Worm (Caenorhabditis elegans) whole organism, L2 larva: Measurements from ENCODE around the gene AH9.1.

Experiments used
- C34F6.9 ChIP-seq: fragments of 150-350 bp; optimal IDR thresholded peaks from 2 replicates; lab custom pipeline; 2014; ENCODE audit warnings: missing biosample characterization, missing genetic modification characterization
- F13H6.1 ChIP-seq: sonication (generic microtip); optimal IDR thresholded peaks from 2 replicates; lab custom pipeline; 2016; ENCODE audit warnings: missing genetic modification characterization, missing compliant biosample characterization
- R02D3.7 ChIP-seq: fragments of 150-350 bp; optimal IDR thresholded peaks from 2 replicates; lab custom pipeline; 2014; ENCODE audit warnings: missing biosample characterization, missing genetic modification characterization
- Y55F3AM.14 ChIP-seq: fragments of 200-800 bp; sonication (Bioruptor generic); optimal IDR thresholded peaks from 2 replicates; lab custom pipeline; 2018; ENCODE audit warnings: mild to moderate bottlenecking, missing genetic modification characterization, missing compliant biosample characterization
- ZK546.5 ChIP-seq: sonication (generic microtip); optimal IDR thresholded peaks from 2 replicates; lab custom pipeline; 2017; ENCODE audit warnings: missing biosample characterization, missing genetic modification characterization
- alr-1 ChIP-seq: fragments of 150-350 bp; optimal IDR thresholded peaks from 2 replicates; lab custom pipeline; 2014; ENCODE audit warnings: missing biosample characterization, missing genetic modification characterization
- blmp-1 ChIP-seq: sonication (generic microtip); optimal IDR thresholded peaks from 2 replicates; lab custom pipeline; 2017; ENCODE audit warnings: missing genetic modification characterization, mild to moderate bottlenecking, missing compliant biosample characterization, antibody characterized with exemption, moderate library complexity; ENCODE audit not compliant: insufficient read depth
- ceh-16 ChIP-seq: fragments of 150-350 bp; optimal IDR thresholded peaks from 2 replicates; lab custom pipeline; 2014; ENCODE audit warnings: missing biosample characterization, missing genetic modification characterization
- crh-2 ChIP-seq: sonication (generic microtip); optimal IDR thresholded peaks from 2 replicates; lab custom pipeline; 2017; ENCODE audit warnings: missing biosample characterization, missing genetic modification characterization
- dmd-4 ChIP-seq: sonication (generic microtip); optimal IDR thresholded peaks from 2 replicates; lab custom pipeline; 2017; ENCODE audit warnings: missing biosample characterization, missing genetic modification characterization
- elt-3 ChIP-seq: sonication (generic microtip); optimal IDR thresholded peaks from 2 replicates; lab custom pipeline; 2017; ENCODE audit warnings: missing biosample characterization, missing genetic modification characterization
- fos-1 ChIP-seq: fragments of 150-350 bp; optimal IDR thresholded peaks from 2 replicates; lab custom pipeline; 2014; ENCODE audit warnings: missing biosample characterization, missing genetic modification characterization
- gmeb-1 ChIP-seq: fragments of 150-350 bp; optimal IDR thresholded peaks from 2 replicates; lab custom pipeline; 2014; ENCODE audit warnings: missing biosample characterization, missing genetic modification characterization
- lin-13 ChIP-seq: fragments of 150-350 bp; optimal IDR thresholded peaks from 2 replicates; lab custom pipeline; 2014; ENCODE audit warnings: missing biosample characterization, missing genetic modification reagents, missing genetic modification characterization
- lin-39 ChIP-seq: fragments of 150-350 bp; optimal IDR thresholded peaks from 2 replicates; lab custom pipeline; 2014; ENCODE audit warnings: missing biosample characterization, missing genetic modification reagents, missing genetic modification characterization
- lsy-2 ChIP-seq, 2 experiments: fragments of 150-350 bp in 1 of 2; sonication (generic microtip) in 1 of 2; optimal IDR thresholded peaks; 2 replicates each; lab custom pipeline; 2014 to 2017; ENCODE audit warnings: missing biosample characterization in 2 of 2, missing genetic modification characterization in 2 of 2
- mdl-1 ChIP-seq, 2 experiments: fragments of 150-350 bp in 1 of 2; sonication (generic microtip) in 1 of 2; optimal IDR thresholded peaks; 2 replicates each; lab custom pipeline; 2017; ENCODE audit warnings: missing biosample characterization in 2 of 2, missing genetic modification characterization in 2 of 2
- nhr-11 ChIP-seq: fragments of 150-350 bp; optimal IDR thresholded peaks from 2 replicates; lab custom pipeline; 2014; ENCODE audit warnings: missing biosample characterization, missing genetic modification characterization
- nhr-12 ChIP-seq: fragments of 150-350 bp; optimal IDR thresholded peaks from 2 replicates; lab custom pipeline; 2014; ENCODE audit warnings: missing biosample characterization, missing genetic modification characterization
- nhr-129 ChIP-seq: fragments of 150-350 bp; optimal IDR thresholded peaks from 2 replicates; lab custom pipeline; 2014; ENCODE audit warnings: missing biosample characterization, missing genetic modification characterization
- nhr-237 ChIP-seq: fragments of 150-350 bp; optimal IDR thresholded peaks from 2 replicates; lab custom pipeline; 2014; ENCODE audit warnings: missing biosample characterization, missing genetic modification characterization
- nhr-25 ChIP-seq: fragments of 150-350 bp; sonication (generic microtip); optimal IDR thresholded peaks from 3 replicates; lab custom pipeline; 2014; ENCODE audit warnings: missing biosample characterization, missing genetic modification characterization
- peb-1 ChIP-seq: fragments of 150-350 bp; optimal IDR thresholded peaks from 2 replicates; lab custom pipeline; 2014; ENCODE audit warnings: missing biosample characterization, missing genetic modification characterization
- skn-1 ChIP-seq: sonication (generic microtip); optimal IDR thresholded peaks from 2 replicates; lab custom pipeline; 2017; ENCODE audit warnings: missing biosample characterization, missing genetic modification characterization
- sma-3 ChIP-seq: sonication (generic microtip); optimal IDR thresholded peaks from 2 replicates; lab custom pipeline; 2016; ENCODE audit warnings: missing genetic modification reagents, missing genetic modification characterization, missing compliant biosample characterization
- sma-9 ChIP-seq, 2 experiments: fragments of 150-350 bp in 1 of 2; sonication (generic microtip) in 1 of 2; optimal IDR thresholded peaks; 2 replicates each; lab custom pipeline; 2014 to 2016; ENCODE audit warnings: missing genetic modification characterization in 2 of 2, mild to moderate bottlenecking in 1 of 2, missing biosample characterization in 1 of 2, missing compliant biosample characterization in 1 of 2, missing genetic modification reagents in 1 of 2, moderate library complexity in 1 of 2
- snpc-4 ChIP-seq: fragments of 150-350 bp; optimal IDR thresholded peaks from 2 replicates; lab custom pipeline; 2014; ENCODE audit warnings: missing biosample characterization, missing genetic modification characterization
- unc-39 ChIP-seq: fragments of 150-350 bp; optimal IDR thresholded peaks from 2 replicates; lab custom pipeline; 2014; ENCODE audit warnings: missing biosample characterization, missing genetic modification characterization
- unc-55 ChIP-seq: fragments of 150-350 bp; sonication (generic microtip); optimal IDR thresholded peaks from 3 replicates; lab custom pipeline; 2014; ENCODE audit warnings: missing biosample characterization, missing genetic modification reagents, missing genetic modification characterization
- ztf-1 ChIP-seq: fragments of 200-800 bp; sonication (Bioruptor generic); conservative IDR thresholded peaks from 2 replicates; pipeline ENCODE4 v1.3.6; 2022; ENCODE audit warnings: missing genetic modification characterization, missing compliant biosample characterization
- ztf-11 ChIP-seq: sonication (generic microtip); optimal IDR thresholded peaks from 2 replicates; lab custom pipeline; 2017; ENCODE audit warnings: missing biosample characterization, missing genetic modification characterization

Gene AH9.1

DNA sequence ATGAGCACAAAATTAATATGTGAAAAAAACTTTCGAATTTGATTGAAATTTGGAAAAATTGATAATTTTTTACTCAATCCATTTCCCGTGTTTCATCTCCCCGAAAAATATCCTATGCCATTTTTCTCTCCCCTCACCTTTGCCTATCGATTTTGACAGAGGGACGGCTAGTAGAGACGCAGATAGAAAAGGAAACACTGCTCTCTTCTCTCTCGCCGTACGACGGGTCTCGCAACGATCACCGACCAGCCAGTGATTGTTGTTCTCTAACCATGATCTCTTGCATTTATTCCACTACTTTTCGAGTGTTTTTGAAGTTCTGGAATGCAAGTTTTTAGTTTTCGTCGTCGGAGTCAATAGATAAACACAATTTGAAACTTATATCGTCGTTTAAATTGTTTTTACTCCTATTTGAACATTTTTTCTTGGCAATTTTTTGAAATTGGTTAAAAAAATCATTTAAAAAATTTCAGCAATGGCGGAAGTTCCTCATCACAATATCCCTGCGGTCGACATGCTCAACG lies 9.3 kb downstream of the AH9.1 start, which contains the start of gene vha-15 (continued):
- TF ChIP-seq mdl-1 (tag; optimal IDR thresholded peaks at IDR 0.05; lab: Kevin White, UChicago) (peak in 1 of 2 experiments; percentile 27), alr-1 (tag; lab: Kevin White, UChicago) (no peak), ztf-1 (GFP tag; lab: Robert Waterston, UW) (no peak), Y55F3AM.14 (GFP tag; lab: Kevin White, UChicago) (no peak)

ce11 chrX:2233929-2234328 lies 12.9 kb downstream of the AH9.1 start, which contains the start of gene T14F9.2:
T14F9.2 (plus strand) TSS chrX:2234324.
- TF ChIP-seq fos-1 (tag; lab: Kevin White, UChicago) (peak; percentile 10), nhr-12 (tag; lab: Kevin White, UChicago) (no peak), nhr-129 (peak; percentile 52), sma-3 (no peak), ZK546.5 (no peak), sma-9 (GFP tag; optimal IDR thresholded peaks at IDR 0.05; lab: Kevin White, UChicago) (peak; percentile 24), sma-9 (tag; optimal IDR thresholded peaks at IDR 0.05; lab: Kevin White, UChicago) (no peak), crh-2 (peak; percentile 60), skn-1 (tag; lab: Kevin White, UChicago) (no peak), F13H6.1 (tag; lab: Kevin White, UChicago) (peak; percentile 37), dmd-4 (tag; lab: Kevin White, UChicago) (no peak), snpc-4 (tag; lab: Kevin White, UChicago) (no peak), peb-1 (tag; lab: Kevin White, UChicago) (no peak), C34F6.9 (tag; lab: Kevin White, UChicago) (peak; percentile 72), ztf-11 (no peak), blmp-1 (tag; lab: Kevin White, UChicago) (no peak), lsy-2 (tag; optimal IDR thresholded peaks at IDR 0.05; lab: Kevin White, UChicago) (peak in 1 of 2 experiments; percentile 83), unc-39 (tag; lab: Kevin White, UChicago) (no peak), nhr-237 (tag; lab: Kevin White, UChicago) (no peak), nhr-25 (tag; lab: Kevin White, UChicago) (peak; percentile 41), elt-3 (tag; lab: Kevin White, UChicago) (no peak), unc-55 (peak; percentile 74), lin-39 (tag; lab: Kevin White, UChicago) (no peak), mdl-1 (tag; optimal IDR thresholded peaks at IDR 0.05; lab: Kevin White, UChicago) (no peak), lin-13 (GFP tag; lab: Kevin White, UChicago) (peak; percentile 51)

- TF ChIP-seq unc-39 (tag; lab: Kevin White, UChicago) (no peak), gmeb-1 (no peak), elt-3 (tag; lab: Kevin White, UChicago) (no peak), ztf-11 (no peak), unc-55 (no peak), nhr-11 (tag; lab: Kevin White, UChicago) (no peak), ztf-1 (GFP tag; lab: Robert Waterston, UW) (no peak), R02D3.7 (tag; lab: Kevin White, UChicago) (no peak), Y55F3AM.14 (GFP tag; lab: Kevin White, UChicago) (no peak), ceh-16 (tag; lab: Kevin White, UChicago) (no peak), nhr-237 (tag; lab: Kevin White, UChicago) (no peak), peb-1 (tag; lab: Kevin White, UChicago) (no peak)
These were observed 15.5 kb downstream of the AH9.1 start for ce11 chrX:2231346-2231745.

DNA sequence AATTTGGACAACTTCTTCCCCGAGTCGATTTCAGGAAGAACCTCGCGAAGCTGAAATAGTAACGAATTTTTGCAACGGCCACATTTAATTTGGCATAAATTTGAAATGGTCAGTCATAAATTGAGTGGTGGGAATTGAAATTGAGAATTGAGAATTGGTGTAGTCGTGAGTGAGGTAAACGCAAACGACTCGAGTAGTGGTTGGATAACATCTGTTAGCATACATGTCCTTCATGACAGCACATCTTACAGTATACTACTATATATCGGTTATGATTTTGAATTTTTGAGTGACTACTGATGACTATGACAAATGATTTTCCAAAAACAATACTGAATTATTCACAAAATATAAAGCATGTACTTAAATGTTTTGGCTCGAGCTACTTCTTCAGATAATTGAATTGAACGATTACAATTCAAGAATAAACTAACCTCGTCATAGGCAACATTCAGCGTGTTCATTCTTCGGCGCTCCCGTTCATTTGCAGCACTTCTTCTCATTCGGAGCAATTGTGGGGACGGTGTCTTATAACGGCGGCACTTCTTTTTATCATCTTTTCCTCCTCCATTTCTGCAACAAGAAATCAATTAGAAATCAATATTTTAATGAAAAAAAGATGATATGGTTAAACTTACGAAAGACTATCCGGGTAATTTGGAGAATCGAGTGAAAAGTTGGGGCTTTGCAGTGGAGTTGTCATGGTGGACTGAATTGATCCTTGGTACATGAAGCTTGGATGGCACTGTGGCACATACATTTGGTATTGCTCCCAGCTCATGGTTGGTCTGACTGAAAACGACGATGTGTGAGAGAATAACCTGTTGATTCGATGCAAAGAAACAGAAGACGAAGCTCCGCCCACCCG lies 17.3 kb downstream of the AH9.1 start, which contains the start of gene lin-32:
Gene lin-32 (minus strand): TSS at position 818 of the 868 bp plus-strand sequence.
- TF ChIP-seq snpc-4 (tag; lab: Kevin White, UChicago): no peak
- no peak for TF ChIP-seq Y55F3AM.14 (GFP tag; lab: Kevin White, UChicago)
